Worm (Caenorhabditis elegans): Measurements from ENCODE around the gene Y66A7A.4.

Gene Y66A7A.4

ce11 chrIII:11612371-11612770 is at the start of gene Y66A7A.4, which contains the start of gene Y66A7A.9:
Y66A7A.4 (plus strand) TSS chrIII:11612607.
Y66A7A.9 (minus strand) TSS chrIII:11612471.
- TF ChIP-seq nhr-232 (tag; optimal IDR thresholded peaks at IDR 0.05) (no peak), F13H6.1 (tag; optimal IDR thresholded peaks at IDR 0.05) (no peak), ceh-34 (tag; optimal IDR thresholded peaks at IDR 0.05) (no peak), eyg-1 (tag; optimal IDR thresholded peaks at IDR 0.05) (no peak), sdc-2 (tag; optimal IDR thresholded peaks at IDR 0.05) (no peak), fkh-10 (GFP tag; optimal IDR thresholded peaks at IDR 0.05) (no peak), ceh-31 (tag; optimal IDR thresholded peaks at IDR 0.05) (no peak), ceh-2 (tag; optimal IDR thresholded peaks at IDR 0.05) (no peak), lin-11 (tag; optimal IDR thresholded peaks at IDR 0.05) (no peak)

DNA sequence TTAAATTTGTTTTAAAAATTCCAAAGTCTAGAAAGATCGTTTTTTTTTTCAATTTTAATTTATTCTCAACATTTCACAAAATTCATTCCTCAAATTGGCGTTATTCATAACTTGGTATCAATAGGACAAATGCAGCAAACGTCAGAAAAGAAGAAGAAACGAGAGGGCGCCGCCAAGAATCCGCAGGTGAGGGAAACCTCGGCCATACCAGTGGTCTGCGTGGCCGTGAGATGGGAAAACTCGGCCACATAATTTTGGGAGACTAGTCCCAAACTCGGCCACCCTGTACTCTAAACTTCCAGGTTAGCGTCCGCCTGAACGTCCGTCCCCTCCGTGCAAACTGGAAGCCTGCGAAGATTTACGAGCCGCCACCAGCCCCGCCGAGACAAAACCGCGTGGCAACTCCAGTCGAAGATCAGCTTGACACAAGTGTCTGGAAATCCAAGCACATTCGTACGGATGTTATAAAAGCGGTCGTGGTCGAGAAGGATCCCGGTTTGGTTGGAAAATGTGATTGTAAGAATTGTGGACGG is 48.9 kb upstream of the Y66A7A.4 start, which contains the start of gene Y66D12A.11:
Gene Y66D12A.11 (plus strand): TSS at position 51 of the 533 bp plus-strand sequence.
- no peak for TF ChIP-seq rnt-1 (tag; optimal IDR thresholded peaks at IDR 0.05)
- no peak for TF ChIP-seq ama-1 (optimal IDR thresholded peaks at IDR 0.05)
- no peak for TF ChIP-seq hlh-30 (tag; optimal IDR thresholded peaks at IDR 0.05; ENCODE audit: insufficient read depth)
- no peak for TF ChIP-seq pros-1 (tag; optimal IDR thresholded peaks at IDR 0.05)
- TF ChIP-seq K09A11.1 (tag; optimal IDR thresholded peaks at IDR 0.05; ENCODE audit: insufficient read depth) = no peak
- no peak for TF ChIP-seq unc-86 (tag; optimal IDR thresholded peaks at IDR 0.05)
- no peak for TF ChIP-seq nhr-11 (tag; optimal IDR thresholded peaks at IDR 0.05)
- no peak for TF ChIP-seq mec-3 (tag; optimal IDR thresholded peaks at IDR 0.05; ENCODE audit: borderline replicate concordance)
- TF ChIP-seq fkh-10 (GFP tag; optimal IDR thresholded peaks at IDR 0.05) = no peak
- TF ChIP-seq lin-11 (tag; optimal IDR thresholded peaks at IDR 0.05) = no peak

- TF ChIP-seq elt-2 (tag; optimal IDR thresholded peaks at IDR 0.05) (no peak), ceh-18 (tag; optimal IDR thresholded peaks at IDR 0.05) (no peak), K02D7.2 (tag; optimal IDR thresholded peaks at IDR 0.05) (no peak)
Measured at ce11 chrIII:11565602-11566001, 46.8 kb upstream of the Y66A7A.4 start, which contains the start of gene Y66D12A.10. Y66D12A.10 (plus strand) TSS chrIII:11565874.

DNA sequence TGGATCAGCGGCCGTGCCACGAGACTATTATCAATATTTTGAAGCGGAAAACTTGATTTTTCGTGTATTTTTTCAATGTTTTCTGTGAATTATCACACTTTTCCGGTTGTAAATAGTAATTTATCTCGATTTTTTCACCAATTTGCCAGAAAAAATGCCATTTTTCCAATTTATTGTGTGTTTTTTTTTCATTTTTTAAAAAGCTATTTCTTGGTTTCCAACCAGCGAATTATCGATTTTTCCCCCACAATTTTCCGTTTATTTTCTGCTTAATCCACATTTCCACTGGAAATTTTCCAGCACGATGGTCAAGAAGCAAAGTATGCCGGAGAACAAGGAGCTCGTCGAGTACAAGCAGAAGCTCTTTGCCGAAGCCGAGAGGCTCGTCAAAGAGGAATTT is 44.6 kb upstream of the Y66A7A.4 start, which contains the start of gene psme-3:
Gene psme-3 (plus strand): TSS at position 301 of the 400 bp plus-strand sequence.
- TF ChIP-seq pag-3 (tag; optimal IDR thresholded peaks at IDR 0.05; ENCODE audit: borderline replicate concordance) (no peak), ceh-45 (GFP tag; IDR thresholded peaks at IDR 0.05) (no peak), unc-86 (tag; optimal IDR thresholded peaks at IDR 0.05) (no peak), ceh-48 (tag; optimal IDR thresholded peaks at IDR 0.05) (no peak), C38D4.7 (GFP tag; optimal IDR thresholded peaks at IDR 0.05) (no peak), che-1 (tag; optimal IDR thresholded peaks at IDR 0.05) (no peak), pat-9 (tag; optimal IDR thresholded peaks at IDR 0.05) (no peak), ref-2 (tag; optimal IDR thresholded peaks at IDR 0.05) (no peak), ceh-18 (tag; optimal IDR thresholded peaks at IDR 0.05) (no peak), sox-2 (GFP tag; IDR thresholded peaks at IDR 0.05) (no peak)

DNA sequence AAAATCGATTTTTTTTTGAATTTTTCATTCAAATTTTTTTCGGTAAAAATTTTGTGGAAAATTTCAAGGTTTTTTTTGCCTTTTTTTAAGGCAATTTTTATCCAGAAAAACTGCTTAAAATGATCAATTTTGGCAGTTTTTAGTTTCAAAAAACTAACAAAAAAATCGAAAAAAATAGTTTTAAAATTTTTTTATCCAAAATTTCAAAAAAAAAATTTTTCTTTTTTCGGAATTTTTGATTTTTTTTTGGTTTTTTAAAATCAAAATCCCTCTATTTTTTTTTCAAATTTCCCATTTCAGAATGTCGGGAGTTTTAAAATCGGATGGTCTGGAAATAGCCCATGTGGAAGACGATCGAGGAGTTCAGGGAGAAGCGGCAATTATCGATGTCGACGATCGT is 38.5 kb upstream of the Y66A7A.4 start, which contains the start of gene Y66D12A.8:
Gene Y66D12A.8 (plus strand): TSS at position 301 of the 400 bp plus-strand sequence.
- no peak for TF ChIP-seq nhr-11 (tag; optimal IDR thresholded peaks at IDR 0.05)
- TF ChIP-seq sox-4 (tag; optimal IDR thresholded peaks at IDR 0.05) = no peak
- TF ChIP-seq hlh-13 (GFP tag; optimal IDR thresholded peaks at IDR 0.05) = no peak
- no peak for TF ChIP-seq npax-4 (tag; optimal IDR thresholded peaks at IDR 0.05)
- TF ChIP-seq rnt-1 (tag; optimal IDR thresholded peaks at IDR 0.05) = no peak
- TF ChIP-seq unc-3 (GFP tag; conservative IDR thresholded peaks at IDR 0.05) = no peak
- no peak for TF ChIP-seq unc-3 (tag; optimal IDR thresholded peaks at IDR 0.05)
- no peak for TF ChIP-seq T23F11.4 (GFP tag; optimal IDR thresholded peaks at IDR 0.05)
- no peak for TF ChIP-seq ceh-18 (tag; optimal IDR thresholded peaks at IDR 0.05)
- no peak for TF ChIP-seq pqm-1 (tag; optimal IDR thresholded peaks at IDR 0.05)
- no peak for TF ChIP-seq K02D7.2 (tag; optimal IDR thresholded peaks at IDR 0.05)
- TF ChIP-seq ceh-45 (GFP tag; IDR thresholded peaks at IDR 0.05) = no peak
- TF ChIP-seq sox-2 (GFP tag; IDR thresholded peaks at IDR 0.05) = no peak
- no peak for TF ChIP-seq tbx-7 (tag; optimal IDR thresholded peaks at IDR 0.05)
- TF ChIP-seq dve-1 (tag; optimal IDR thresholded peaks at IDR 0.05) = no peak
- TF ChIP-seq mec-3 (tag; optimal IDR thresholded peaks at IDR 0.05; ENCODE audit: borderline replicate concordance) = no peak

Measured in whole organism, late embryonic.